Fruit fly (Drosophila melanogaster): ENCODE data around the gene CG16758.

dm6 chr3L:2499077-2499476 is 4.3 kb downstream of the CG16758 start:
- TF ChIP-seq Pif1B (GFP tag; optimal IDR thresholded peaks at IDR 0.05) = no peak
- TF ChIP-seq CG9948 (tag; optimal IDR thresholded peaks at IDR 0.05) = no peak
- no peak for TF ChIP-seq CG4496 (GFP tag; IDR thresholded peaks at IDR 0.05)
